Worm (Caenorhabditis elegans) whole organism, young adult: ENCODE data around the gene Y16E11A.4.
"Not testable (repeated sequence)": the region's sequence is repeated elsewhere in the genome, so short reads cannot be mapped to it uniquely, and the experiment has no call there.

Experiments used
- B0336.3 ChIP-seq: fragments of 200-800 bp; sonication (Bioruptor generic); IDR thresholded peaks from 2 replicates; pipeline ENCODE4 v1.3.6; 2022; ENCODE audit warnings: missing genetic modification characterization, missing compliant biosample characterization
- C17E4.6 ChIP-seq: fragments of 200-800 bp; sonication (Bioruptor generic); IDR thresholded peaks from 2 replicates; pipeline ENCODE4 v1.3.6; 2022; ENCODE audit warnings: missing genetic modification reagents, missing genetic modification characterization, missing compliant biosample characterization
- F52B5.7 ChIP-seq: sonication (generic microtip); optimal IDR thresholded peaks from 2 replicates; lab custom pipeline; 2016; ENCODE audit warnings: mild to moderate bottlenecking, missing genetic modification characterization, missing compliant biosample characterization
- ets-4 ChIP-seq: fragments of 200-800 bp; sonication (Bioruptor generic); optimal IDR thresholded peaks from 2 replicates; lab custom pipeline; 2018; ENCODE audit warnings: mild to moderate bottlenecking, missing genetic modification characterization, missing compliant biosample characterization
- fkh-3 ChIP-seq: sonication (generic microtip); optimal IDR thresholded peaks from 2 replicates; lab custom pipeline; 2016; ENCODE audit warnings: mild to moderate bottlenecking, missing genetic modification characterization, missing compliant biosample characterization
- hmg-20 ChIP-seq: fragments of 200-800 bp; sonication (Bioruptor generic); IDR thresholded peaks from 2 replicates; pipeline ENCODE4 v1.3.6; 2022; ENCODE audit warnings: missing genetic modification reagents, missing genetic modification characterization, missing compliant biosample characterization
- lsl-1 ChIP-seq: fragments of 200-800 bp; sonication (Bioruptor generic); optimal IDR thresholded peaks from 2 replicates; lab custom pipeline; 2018; ENCODE audit warnings: mild to moderate bottlenecking, missing genetic modification characterization, moderate library complexity, missing compliant biosample characterization
- nfya-1 ChIP-seq: sonication (generic microtip); optimal IDR thresholded peaks from 2 replicates; lab custom pipeline; 2017; ENCODE audit warnings: antibody characterized with exemption, missing compliant biosample characterization, missing genetic modification characterization, borderline replicate concordance; ENCODE audit not compliant: insufficient read depth
- nhr-179 ChIP-seq: sonication (generic microtip); optimal IDR thresholded peaks from 2 replicates; lab custom pipeline; 2016; ENCODE audit warnings: mild to moderate bottlenecking, missing genetic modification characterization, missing compliant biosample characterization
- zim-3 ChIP-seq: sonication (generic microtip); optimal IDR thresholded peaks from 2 replicates; lab custom pipeline; 2017; ENCODE audit warnings: mild to moderate bottlenecking, missing genetic modification characterization, moderate library complexity, missing compliant biosample characterization
- ztf-18 ChIP-seq: sonication (generic microtip); optimal IDR thresholded peaks from 2 replicates; lab custom pipeline; 2016; ENCODE audit warnings: missing genotype, mild to moderate bottlenecking, missing genetic modification characterization, missing compliant biosample characterization

DNA sequence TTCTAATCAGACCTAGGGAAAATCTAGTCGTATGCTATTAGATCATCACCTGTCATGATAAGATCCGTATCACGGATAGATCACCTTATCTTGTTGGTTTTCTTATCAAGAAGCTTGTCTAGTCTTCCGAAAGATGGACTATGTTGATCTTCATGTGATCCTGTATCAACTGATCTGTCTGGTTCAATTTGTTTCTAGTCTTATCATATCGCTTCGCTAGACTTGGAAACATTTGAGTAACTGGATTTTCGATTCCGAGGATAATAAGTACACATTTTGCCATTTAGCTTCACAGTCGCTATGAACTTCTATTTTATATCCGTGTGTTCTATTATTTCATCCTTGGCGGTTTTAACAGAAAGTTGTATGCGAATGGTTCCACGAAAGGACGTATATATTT, 38.7 kb upstream of the Y16E11A.4 start, which contains the start of gene ZK250.2:
- TF ChIP-seq ztf-18 (tag; lab: Kevin White, UChicago); ets-4 (GFP tag; lab: Kevin White, UChicago); lsl-1 (GFP tag; lab: Kevin White, UChicago); nfya-1; hmg-20; fkh-3 (tag; lab: Kevin White, UChicago); zim-3 (tag; lab: Kevin White, UChicago); F52B5.7; C17E4.6 (GFP tag; lab: Robert Waterston, UW); nhr-179 (tag; lab: Kevin White, UChicago); B0336.3: not testable (repeated sequence)
